Worm (Caenorhabditis elegans): Measurements from ENCODE around the gene ins-16.

The ins-16 gene

DNA sequence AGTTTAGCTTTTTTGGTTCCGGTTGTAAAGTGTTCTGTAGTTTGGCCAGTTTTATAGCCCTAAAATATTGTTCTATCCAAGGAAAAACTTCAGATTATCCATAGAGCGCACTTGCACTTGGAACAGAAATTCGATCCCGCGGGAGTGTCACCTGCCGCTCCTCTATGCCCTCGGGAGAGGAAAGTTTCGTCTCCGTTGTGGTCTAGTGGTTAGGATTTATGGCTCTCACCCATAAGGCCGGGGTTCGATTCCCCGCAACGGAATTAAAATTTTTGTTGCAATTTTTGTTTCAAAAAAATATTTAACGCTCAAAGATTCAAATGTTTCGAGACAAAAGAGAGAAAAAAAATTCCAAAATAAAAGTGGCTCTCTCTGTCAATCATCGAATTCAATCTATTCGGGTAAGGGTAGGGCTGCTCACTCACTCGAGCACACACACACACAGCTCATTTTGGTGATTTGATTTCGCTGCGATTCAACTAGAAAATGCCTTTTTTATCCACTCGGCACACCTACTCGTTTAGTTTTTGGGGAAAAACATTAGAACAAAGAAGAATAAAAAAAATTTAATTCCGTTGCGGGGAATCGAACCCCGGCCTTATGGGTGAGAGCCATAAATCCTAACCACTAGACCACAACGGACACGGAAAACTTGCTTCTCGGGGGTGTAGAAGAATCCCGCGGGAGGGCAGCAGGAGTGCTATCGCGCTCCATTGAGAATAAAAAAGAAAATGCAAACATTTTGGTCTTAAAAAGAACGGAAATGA is 28.2 kb downstream of the ins-16 start (continued):
- no peak for TF ChIP-seq pha-2 (tag; optimal IDR thresholded peaks at IDR 0.05)
- no peak for TF ChIP-seq sox-4 (tag; optimal IDR thresholded peaks at IDR 0.05)
- peak; percentile 77 for TF ChIP-seq unc-42 (tag; optimal IDR thresholded peaks at IDR 0.05)
- no peak for TF ChIP-seq ceh-30 (tag; optimal IDR thresholded peaks at IDR 0.05)

DNA sequence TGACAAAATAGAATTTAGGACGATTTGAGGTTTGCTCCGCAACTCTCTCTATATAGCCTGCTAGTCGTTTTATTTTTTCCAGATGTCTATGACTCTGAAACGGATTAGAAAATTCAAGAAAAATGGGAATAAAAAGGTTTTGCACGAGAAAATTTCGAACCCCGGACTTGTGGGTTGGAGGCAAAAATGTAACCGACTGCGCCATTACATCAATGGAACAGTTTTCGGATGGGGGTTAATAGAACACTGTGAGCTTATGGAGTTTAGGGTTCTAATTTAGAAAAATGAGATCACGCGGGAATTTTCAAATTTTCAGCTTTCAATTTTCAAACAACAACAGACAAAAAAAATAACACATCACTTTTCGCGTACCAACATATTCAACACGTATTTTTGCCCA is 29.0 kb downstream of the ins-16 start:
- TF ChIP-seq unc-42 (tag; optimal IDR thresholded peaks at IDR 0.05): peak; percentile 29
- no peak for TF ChIP-seq pros-1 (tag; optimal IDR thresholded peaks at IDR 0.05)

DNA sequence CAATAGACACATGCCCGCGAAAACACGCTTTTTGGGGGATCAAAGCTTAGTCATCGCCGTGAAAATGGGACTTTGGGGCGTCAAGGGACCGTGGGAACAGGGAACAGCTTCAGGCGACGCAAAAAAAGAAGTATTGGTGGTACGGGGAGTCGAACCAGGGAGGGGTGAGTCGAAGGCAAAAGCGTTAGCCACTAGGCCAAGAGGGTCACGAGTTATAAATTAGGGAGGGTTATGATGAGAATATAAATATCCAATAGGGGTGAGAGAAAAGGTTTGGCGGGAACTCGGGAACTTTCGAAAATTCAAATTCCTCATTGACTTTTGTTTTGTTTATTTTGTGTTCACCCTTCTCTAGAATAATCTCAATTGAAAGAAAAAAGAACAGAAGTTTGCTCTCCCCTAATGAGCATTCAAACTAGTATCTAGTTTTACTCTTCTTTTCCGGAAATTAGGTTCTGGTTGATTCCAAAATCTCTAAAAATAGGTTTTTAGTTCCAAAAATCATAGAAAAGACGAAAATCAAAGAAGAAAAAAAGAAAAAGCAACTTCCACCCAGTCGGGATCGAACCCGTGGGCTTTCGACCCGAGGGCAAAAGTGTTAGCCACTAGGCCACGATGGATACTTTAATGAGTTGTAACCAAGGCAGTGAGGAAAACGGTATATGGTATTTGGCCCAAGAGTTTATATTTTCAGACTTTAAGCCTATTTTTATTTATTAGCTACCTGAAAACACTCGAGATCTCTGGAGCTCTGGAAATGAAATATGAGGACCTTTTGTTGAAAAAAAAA is 29.8 kb downstream of the ins-16 start:
- no peak for TF ChIP-seq mec-3 (tag; optimal IDR thresholded peaks at IDR 0.05; ENCODE audit: borderline replicate concordance)
- TF ChIP-seq ceh-31 (tag; optimal IDR thresholded peaks at IDR 0.05): no peak
- TF ChIP-seq syd-9 (tag; optimal IDR thresholded peaks at IDR 0.05): no peak
- peak; percentile 16 for TF ChIP-seq hlh-30 (tag; optimal IDR thresholded peaks at IDR 0.05; ENCODE audit: insufficient read depth)
- no peak for TF ChIP-seq ceh-9 (tag; optimal IDR thresholded peaks at IDR 0.05)
- no peak for TF ChIP-seq che-1 (tag; optimal IDR thresholded peaks at IDR 0.05)
- TF ChIP-seq hlh-8 (tag; optimal IDR thresholded peaks at IDR 0.05): no peak
- no peak for TF ChIP-seq unc-3 (GFP tag; conservative IDR thresholded peaks at IDR 0.05)
- no peak for TF ChIP-seq unc-3 (tag; optimal IDR thresholded peaks at IDR 0.05)
- no peak for TF ChIP-seq unc-86 (tag; optimal IDR thresholded peaks at IDR 0.05)
- no peak for TF ChIP-seq eyg-1 (tag; optimal IDR thresholded peaks at IDR 0.05)
- TF ChIP-seq K02D7.2 (tag; optimal IDR thresholded peaks at IDR 0.05): no peak
- no peak for TF ChIP-seq K09A11.1 (tag; optimal IDR thresholded peaks at IDR 0.05; ENCODE audit: insufficient read depth)
- TF ChIP-seq hlh-6 (tag; optimal IDR thresholded peaks at IDR 0.05): peak; percentile 0
- no peak for TF ChIP-seq ceh-48 (tag; optimal IDR thresholded peaks at IDR 0.05)
- no peak for TF ChIP-seq sdc-2 (tag; optimal IDR thresholded peaks at IDR 0.05)
- no peak for TF ChIP-seq fkh-6 (tag; optimal IDR thresholded peaks at IDR 0.05)
- no peak for TF ChIP-seq elt-4 (tag; optimal IDR thresholded peaks at IDR 0.05)

DNA sequence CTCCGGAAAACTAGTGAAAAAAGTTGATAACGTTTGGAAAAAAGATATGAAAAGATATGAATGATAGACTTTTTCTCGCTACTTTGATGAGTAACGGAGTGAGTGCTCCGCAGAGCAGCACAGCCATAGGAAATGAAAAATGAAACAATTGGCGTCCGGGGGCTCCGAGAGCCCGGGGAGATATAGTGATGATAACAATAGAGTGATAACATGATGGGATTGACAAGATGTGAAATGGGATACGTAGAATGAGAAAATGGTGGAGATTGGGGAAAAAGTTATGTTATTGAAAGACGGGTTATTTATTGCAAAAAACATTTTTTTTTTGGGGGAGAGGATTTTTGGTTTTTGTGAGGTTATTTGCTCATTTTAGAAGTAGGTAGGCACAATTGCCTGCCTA is 33.2 kb downstream of the ins-16 start:
- TF ChIP-seq ttx-3 (tag; optimal IDR thresholded peaks at IDR 0.05): no peak
- no peak for TF ChIP-seq dmd-4 (tag; optimal IDR thresholded peaks at IDR 0.05; ENCODE audit: borderline replicate concordance)
- no peak for TF ChIP-seq ceh-22 (tag; optimal IDR thresholded peaks at IDR 0.05)
- TF ChIP-seq fkh-10 (GFP tag; optimal IDR thresholded peaks at IDR 0.05): no peak
- no peak for TF ChIP-seq elt-2 (tag; optimal IDR thresholded peaks at IDR 0.05)
- no peak for TF ChIP-seq sox-2 (GFP tag; IDR thresholded peaks at IDR 0.05)
- no peak for TF ChIP-seq ceh-14 (tag; optimal IDR thresholded peaks at IDR 0.05)
- TF ChIP-seq tbx-2 (tag; optimal IDR thresholded peaks at IDR 0.05): no peak
- TF ChIP-seq ceh-18 (tag; optimal IDR thresholded peaks at IDR 0.05): peak; percentile 44
- peak; percentile 29 for TF ChIP-seq unc-55 (GFP tag; optimal IDR thresholded peaks at IDR 0.05)
- no peak for TF ChIP-seq ceh-24 (tag; optimal IDR thresholded peaks at IDR 0.05)

DNA sequence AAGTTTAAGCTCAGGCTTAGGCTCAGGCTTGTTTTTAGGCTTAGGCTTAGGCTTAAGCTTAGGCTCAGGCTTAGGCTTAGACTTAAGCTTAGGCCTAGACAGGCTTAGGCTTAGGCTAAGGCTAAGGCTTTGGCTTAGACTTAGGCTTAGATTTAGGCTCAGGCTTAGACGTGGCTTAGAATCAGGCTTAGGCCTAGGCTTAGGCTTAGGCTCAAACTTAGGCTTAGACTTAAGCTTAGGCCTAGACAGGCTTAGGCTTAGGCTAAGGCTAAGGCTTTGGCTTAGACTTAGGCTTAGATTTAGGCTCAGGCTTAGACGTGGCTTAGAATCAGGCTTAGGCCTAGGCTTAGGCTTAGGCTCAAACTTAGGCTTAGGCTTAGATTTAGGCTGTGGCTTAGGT is 37.3 kb downstream of the ins-16 start:
- TF ChIP-seq dve-1 (tag; optimal IDR thresholded peaks at IDR 0.05): peak; percentile 62

Measured in whole organism, late embryonic.